Fruit fly (Drosophila melanogaster): Measurements from ENCODE around the gene GMF.

- TF ChIP-seq Blimp-1 (GFP tag; optimal IDR thresholded peaks at IDR 0.05) (no peak), CG8632 (GFP tag; optimal IDR thresholded peaks at IDR 0.05) (no peak), vri (GFP tag; optimal IDR thresholded peaks at IDR 0.05) (no peak), CG11762 (GFP tag; optimal IDR thresholded peaks at IDR 0.05; ENCODE audit: insufficient read depth) (no peak), eg (GFP tag; IDR thresholded peaks at IDR 0.05) (no peak), dsx (GFP tag; optimal IDR thresholded peaks at IDR 0.05; ENCODE audit: poor library complexity, severe bottlenecking) (no peak), CG6854 (GFP tag; optimal IDR thresholded peaks at IDR 0.05) (no peak), net (GFP tag; optimal IDR thresholded peaks at IDR 0.05) (no peak), CG16779 (tag; optimal IDR thresholded peaks at IDR 0.05) (no peak)
Measured at dm6 chr2L:16282856-16283255, 19.9 kb downstream of the GMF start.

All from whole organism, prepupa.